Fruit fly (Drosophila melanogaster) whole organism, embryonic: ENCODE measurements around the gene mRpL48.

ENCODE experiments used
- Awh ChIP-seq: fragments of 200-800 bp; sonication (Bioruptor generic); IDR thresholded peaks from 2 replicates; pipeline ENCODE4, ENCODE4 v1.3.6; 2022; ENCODE audit warnings: missing biosample characterization, missing genetic modification characterization
- Bdp1 ChIP-seq: fragments of 200-800 bp; sonication (Bioruptor generic); optimal IDR thresholded peaks from 3 replicates; lab custom pipeline; 2016; ENCODE audit warnings: missing biosample characterization, missing genetic modification characterization
- CG10462 ChIP-seq: fragments of 200-800 bp; sonication (Bioruptor generic); optimal IDR thresholded peaks from 2 replicates; lab custom pipeline; 2016; ENCODE audit warnings: missing biosample characterization, missing genetic modification characterization
- CG1603 ChIP-seq: fragments of 200-800 bp; sonication (Bioruptor generic); optimal IDR thresholded peaks from 2 replicates; lab custom pipeline; 2019; ENCODE audit warnings: missing biosample characterization, mild to moderate bottlenecking, missing genetic modification characterization, moderate library complexity
- CG17186 ChIP-seq: fragments of 200-800 bp; sonication (Bioruptor generic); optimal IDR thresholded peaks from 3 replicates; lab custom pipeline; 2017; ENCODE audit warnings: missing biosample characterization, missing genetic modification reagents, missing genetic modification characterization
- CG17359 ChIP-seq: fragments of 200-800 bp; sonication (Bioruptor generic); optimal IDR thresholded peaks from 3 replicates; lab custom pipeline; 2018; ENCODE audit warnings: missing biosample characterization, mild to moderate bottlenecking, missing genetic modification characterization, moderate library complexity
- CG17385 ChIP-seq: fragments of 200-800 bp; sonication (Bioruptor generic); optimal IDR thresholded peaks from 3 replicates; lab custom pipeline; 2018; ENCODE audit warnings: missing biosample characterization, mild to moderate bottlenecking, missing genetic modification characterization
- CG2129 ChIP-seq: fragments of 200-800 bp; sonication (Bioruptor generic); IDR thresholded peaks from 2 replicates; pipeline ENCODE4 v1.3.6; 2022; ENCODE audit warnings: missing biosample characterization, missing genetic modification characterization; ENCODE audit not compliant: partially characterized antibody
- CG2712 ChIP-seq: fragments of 200-800 bp; optimal IDR thresholded peaks from 3 replicates; lab custom pipeline; 2019; ENCODE audit warnings: missing biosample characterization, mild to moderate bottlenecking, missing genetic modification characterization, moderate library complexity
- CG30403 ChIP-seq: fragments of 200-800 bp; sonication (Bioruptor generic); optimal IDR thresholded peaks from 3 replicates; lab custom pipeline; 2016; ENCODE audit warnings: missing biosample characterization, missing genetic modification characterization
- CG30431 ChIP-seq: fragments of 200-800 bp; sonication (Bioruptor generic); optimal IDR thresholded peaks from 2 replicates; lab custom pipeline; 2017; ENCODE audit warnings: missing biosample characterization, missing genetic modification characterization
- CG3407 ChIP-seq: fragments of 200-800 bp; sonication (Bioruptor generic); optimal IDR thresholded peaks from 2 replicates; lab custom pipeline; 2018; ENCODE audit warnings: missing biosample characterization, mild to moderate bottlenecking, missing genetic modification characterization
- CG34224 ChIP-seq: fragments of 200-800 bp; sonication (Bioruptor generic); IDR thresholded peaks from 3 replicates; pipeline ENCODE4 v1.3.6; 2022; ENCODE audit warnings: missing biosample characterization, missing genetic modification characterization; ENCODE audit not compliant: partially characterized antibody
- CG3847 ChIP-seq: fragments of 200-800 bp; sonication (Bioruptor generic); IDR thresholded peaks from 2 replicates; pipeline ENCODE4 v1.3.6; 2022; ENCODE audit warnings: missing biosample characterization, missing genetic modification characterization
- CG42726 ChIP-seq: fragments of 200-800 bp; sonication (Bioruptor generic); IDR thresholded peaks from 2 replicates; pipeline ENCODE4 v1.3.6; 2022; ENCODE audit warnings: missing biosample characterization, missing genetic modification characterization; ENCODE audit not compliant: partially characterized antibody
- CG6791 ChIP-seq: fragments of 200-800 bp; sonication (Bioruptor generic); IDR thresholded peaks from 3 replicates; pipeline ENCODE4 v1.3.6; 2022; ENCODE audit warnings: missing biosample characterization, missing genetic modification characterization; ENCODE audit not compliant: partially characterized antibody
- CG6813 ChIP-seq: fragments of 200-800 bp; sonication (Bioruptor generic); optimal IDR thresholded peaks from 2 replicates; lab custom pipeline; 2017; ENCODE audit warnings: missing biosample characterization, missing genetic modification characterization, mild to moderate bottlenecking, moderate library complexity, missing genetic modification reagents
- CG6854 ChIP-seq: fragments of 200-800 bp; sonication (Bioruptor generic); optimal IDR thresholded peaks from 3 replicates; lab custom pipeline; 2017; ENCODE audit warnings: missing biosample characterization, mild to moderate bottlenecking, missing genetic modification characterization
- E2f2 ChIP-seq: fragments of 200-800 bp; sonication (Bioruptor generic); IDR thresholded peaks from 2 replicates; pipeline ENCODE4 v1.3.6; 2022; ENCODE audit warnings: missing biosample characterization, missing genetic modification characterization
- ERR ChIP-seq: fragments of 200-800 bp; sonication (Bioruptor generic); optimal IDR thresholded peaks from 2 replicates; lab custom pipeline; 2016; ENCODE audit warnings: missing biosample characterization, missing genetic modification characterization
- Elba2 ChIP-seq: fragments of 200-800 bp; sonication (Bioruptor generic); optimal IDR thresholded peaks from 3 replicates; lab custom pipeline; 2016; ENCODE audit warnings: missing biosample characterization, missing genetic modification characterization
- H2.0 ChIP-seq: fragments of 200-800 bp; sonication (Bioruptor generic); IDR thresholded peaks from 2 replicates; pipeline ENCODE4 v1.3.6; 2022; ENCODE audit warnings: missing biosample characterization, missing genetic modification characterization
- HLH3B ChIP-seq: fragments of 200-800 bp; sonication (Bioruptor generic); IDR thresholded peaks from 2 replicates; pipeline ENCODE4 v1.3.6; 2022; ENCODE audit warnings: missing biosample characterization, missing genetic modification characterization
- MBD-R2 ChIP-seq: fragments of 200-800 bp; sonication (Bioruptor generic); IDR thresholded peaks from 2 replicates; pipeline ENCODE4 v1.3.6; 2022; ENCODE audit warnings: missing biosample characterization, missing genetic modification characterization
- MESR4 ChIP-seq: fragments of 200-800 bp; sonication (Bioruptor generic); optimal IDR thresholded peaks from 2 replicates; lab custom pipeline; 2018; ENCODE audit warnings: missing biosample characterization, mild to moderate bottlenecking, missing genetic modification characterization, moderate library complexity
- Opbp ChIP-seq: fragments of 200-800 bp; sonication (Bioruptor generic); IDR thresholded peaks from 3 replicates; pipeline ENCODE4 v1.3.6; 2022; ENCODE audit warnings: missing biosample characterization, missing genetic modification characterization; ENCODE audit not compliant: partially characterized antibody
- Sin3A ChIP-seq: fragments of >200 bp; optimal IDR thresholded peaks from 2 replicates; lab custom pipeline; 2018
- Six4 ChIP-seq: fragments of 200-800 bp; sonication (Bioruptor generic); optimal IDR thresholded peaks from 2 replicates; lab custom pipeline; 2016; ENCODE audit warnings: missing biosample characterization, missing genetic modification characterization
- Usf ChIP-seq: fragments of 200-800 bp; sonication (Bioruptor generic); optimal IDR thresholded peaks from 2 replicates; lab custom pipeline; 2017; ENCODE audit warnings: missing genotype, missing biosample characterization, missing genetic modification characterization
- amos ChIP-seq: fragments of 200-800 bp; sonication (Bioruptor generic); IDR thresholded peaks from 2 replicates; pipeline ENCODE4 v1.3.6; 2022; ENCODE audit warnings: missing biosample characterization, missing genetic modification characterization; ENCODE audit not compliant: partially characterized antibody
- ap ChIP-seq: fragments of 200-800 bp; sonication (Bioruptor generic); IDR thresholded peaks from 2 replicates; pipeline ENCODE4 v1.3.6; 2022; ENCODE audit warnings: missing biosample characterization, missing genetic modification characterization
- bsh ChIP-seq, 2 experiments: fragments of 200-800 bp; sonication (Bioruptor generic); optimal IDR thresholded peaks; 2 replicates each; lab custom pipeline; 2017 to 2018; ENCODE audit warnings: mild to moderate bottlenecking in 2 of 2, missing biosample characterization in 2 of 2, missing genetic modification characterization in 2 of 2, moderate library complexity in 1 of 2
- ci ChIP-seq: fragments of 200-800 bp; sonication (Bioruptor generic); IDR thresholded peaks from 3 replicates; pipeline ENCODE4 v1.3.6; 2022; ENCODE audit warnings: missing biosample characterization, missing genetic modification characterization
- dm ChIP-seq: fragments of 200-800 bp; sonication (Bioruptor generic); optimal IDR thresholded peaks from 3 replicates; lab custom pipeline; 2016; ENCODE audit warnings: missing biosample characterization, missing genetic modification characterization
- gce ChIP-seq: fragments of 200-800 bp; sonication (Bioruptor generic); IDR thresholded peaks from 3 replicates; pipeline ENCODE4 v1.3.6; 2022; ENCODE audit warnings: missing biosample characterization, missing genetic modification characterization
- gsb-n ChIP-seq: fragments of 200-800 bp; sonication (Bioruptor generic); optimal IDR thresholded peaks from 3 replicates; lab custom pipeline; 2018; ENCODE audit warnings: missing biosample characterization, mild to moderate bottlenecking, missing genetic modification characterization
- hkb ChIP-seq, 2 experiments: fragments of 200-800 bp in 1 of 2; fragments of >200 bp in 1 of 2; sonication (Bioruptor generic) in 1 of 2; IDR thresholded peaks in 1 of 2; optimal IDR thresholded peaks in 1 of 2; 2 replicates each; pipeline versions ENCODE4 v1.3.6 to Lab custom; 2017 to 2022; ENCODE audit warnings: missing biosample characterization in 1 of 2, missing genetic modification characterization in 1 of 2
- jigr1 ChIP-seq: fragments of 200-800 bp; sonication (Bioruptor generic); IDR thresholded peaks from 3 replicates; pipeline ENCODE4 v1.3.6; 2022; ENCODE audit warnings: missing biosample characterization, missing genetic modification characterization
- lab ChIP-seq: fragments of 200-800 bp; sonication (Bioruptor generic); optimal IDR thresholded peaks from 3 replicates; lab custom pipeline; 2017; ENCODE audit warnings: missing biosample characterization, missing genetic modification characterization, mild to moderate bottlenecking, moderate library complexity, missing genetic modification reagents
- lbe ChIP-seq: fragments of 200-800 bp; sonication (Bioruptor generic); optimal IDR thresholded peaks from 2 replicates; lab custom pipeline; 2016; ENCODE audit warnings: missing biosample characterization, mild to moderate bottlenecking, missing genetic modification characterization
- lilli ChIP-seq: fragments of 200-800 bp; sonication (Bioruptor generic); optimal IDR thresholded peaks from 3 replicates; lab custom pipeline; 2016; ENCODE audit warnings: missing biosample characterization, missing genetic modification characterization
- lov ChIP-seq, 2 experiments: fragments of 200-800 bp in 1 of 2; fragments of >200 bp in 1 of 2; sonication (Bioruptor generic) in 1 of 2; IDR thresholded peaks in 1 of 2; optimal IDR thresholded peaks in 1 of 2; 2 replicates in 1 of 2; 3 replicates in 1 of 2; pipeline versions ENCODE4 v1.3.6 to Lab custom; 2017 to 2022; ENCODE audit warnings: missing biosample characterization in 1 of 2, missing genetic modification characterization in 1 of 2
- pho ChIP-seq: fragments of 200-800 bp; sonication (Bioruptor generic); optimal IDR thresholded peaks from 2 replicates; lab custom pipeline; 2016; ENCODE audit warnings: missing biosample characterization, missing genetic modification characterization
- pzg ChIP-seq: fragments of 200-800 bp; sonication (Bioruptor generic); optimal IDR thresholded peaks from 3 replicates; lab custom pipeline; 2018; ENCODE audit warnings: missing biosample characterization, mild to moderate bottlenecking, missing genetic modification characterization, moderate library complexity
- schlank ChIP-seq: fragments of 200-800 bp; sonication (Bioruptor generic); optimal IDR thresholded peaks from 2 replicates; lab custom pipeline; 2018; ENCODE audit warnings: missing biosample characterization, mild to moderate bottlenecking, missing genetic modification characterization
- sima ChIP-seq: fragments of 200-800 bp; sonication (Bioruptor generic); optimal IDR thresholded peaks from 2 replicates; lab custom pipeline; 2016; ENCODE audit warnings: missing biosample characterization, missing genetic modification characterization
- sna ChIP-seq: fragments of 200-800 bp; sonication (Bioruptor generic); IDR thresholded peaks from 2 replicates; pipeline ENCODE4 v1.3.6; 2022; ENCODE audit warnings: missing biosample characterization, missing genetic modification characterization; ENCODE audit not compliant: partially characterized antibody
- stwl ChIP-seq: fragments of 200-800 bp; sonication (Bioruptor generic); optimal IDR thresholded peaks from 3 replicates; lab custom pipeline; 2018; ENCODE audit warnings: missing biosample characterization, mild to moderate bottlenecking, missing genetic modification characterization, moderate library complexity
- unc-4 ChIP-seq: fragments of 200-800 bp; sonication (Bioruptor generic); IDR thresholded peaks from 2 replicates; pipeline ENCODE4 v1.3.6; 2022; ENCODE audit warnings: missing biosample characterization, missing genetic modification characterization; ENCODE audit not compliant: partially characterized antibody
- yki ChIP-seq: fragments of >200 bp; optimal IDR thresholded peaks from 3 replicates; lab custom pipeline; 2018

The mRpL48 gene

dm6 chr2L:1732189-1732588, 21.9 kb downstream of the mRpL48 start, which contains the start of the genes CG17652 and CG17646 (continued):
- TF ChIP-seq CG6854 (GFP tag; lab: Kevin White, UChicago), result no peak
- TF ChIP-seq ci (GFP tag; lab: Robert Waterston, UW), result peak; percentile 69
- TF ChIP-seq lab (GFP tag; lab: Kevin White, UChicago), result peak; percentile 36
- TF ChIP-seq schlank (tag; lab: Kevin White, UChicago), result no peak
- TF ChIP-seq Elba2 (GFP tag; lab: Kevin White, UChicago), result no peak
- no peak for TF ChIP-seq ap (GFP tag; lab: Robert Waterston, UW)
- 0 out of 2 replicates have a peak, but pooled peaks have one; percentile 25 for TF ChIP-seq unc-4
- TF ChIP-seq Bdp1 (GFP tag; lab: Kevin White, UChicago), result no peak
- peak; percentile 65 for TF ChIP-seq pzg
- no peak for TF ChIP-seq CG30403 (GFP tag; lab: Kevin White, UChicago)
- TF ChIP-seq lov (optimal IDR thresholded peaks at IDR 0.05; lab: Kevin White, UChicago), result no peak
- TF ChIP-seq lov (GFP tag; IDR thresholded peaks at IDR 0.05; lab: Robert Waterston, UW), result 0 out of 3 replicates have a peak, but pooled peaks have one; percentile 52
- TF ChIP-seq CG17385 (GFP tag; lab: Kevin White, UChicago), result peak; percentile 44
- no peak for TF ChIP-seq yki (lab: Kevin White, UChicago)
- TF ChIP-seq Awh (GFP tag; lab: Robert Waterston, UW), result no peak
- no peak for TF ChIP-seq amos (GFP tag; lab: Robert Waterston, UW)
- no peak for TF ChIP-seq Six4 (GFP tag; lab: Kevin White, UChicago)
- no peak for TF ChIP-seq CG2129 (GFP tag; lab: Robert Waterston, UW)
- no peak for TF ChIP-seq CG6791
- TF ChIP-seq lbe (GFP tag; lab: Kevin White, UChicago), result no peak
- TF ChIP-seq dm (GFP tag; lab: Kevin White, UChicago), result peak; percentile 22
- TF ChIP-seq CG10462, result no peak
- TF ChIP-seq sima, result no peak
- no peak for TF ChIP-seq ERR (GFP tag; lab: Kevin White, UChicago)
- TF ChIP-seq Usf, result no peak
- TF ChIP-seq CG30431 (GFP tag; lab: Kevin White, UChicago), result no peak
- TF ChIP-seq CG2712 (tag; lab: Kevin White, UChicago), result peak; percentile 13
- no peak for TF ChIP-seq pho (GFP tag; lab: Kevin White, UChicago)
- 0 out of 2 replicates have a peak, but pooled peaks have one; percentile 25 for TF ChIP-seq sna (GFP tag; lab: Robert Waterston, UW)
- TF ChIP-seq lilli (GFP tag; lab: Kevin White, UChicago), result no peak
- peak; percentile 3 for TF ChIP-seq CG6813 (GFP tag; lab: Kevin White, UChicago)
- peak; percentile 71 for TF ChIP-seq MBD-R2
- no peak for TF ChIP-seq gce (GFP tag; lab: Robert Waterston, UW)
- peak; percentile 97 for TF ChIP-seq CG17186
- peak; percentile 61 for TF ChIP-seq CG1603 (tag; lab: Kevin White, UChicago)
- peak; percentile 91 for TF ChIP-seq E2f2
- peak; percentile 13; the same call in 1 of the 3 replicates for TF ChIP-seq CG34224 (GFP tag; lab: Robert Waterston, UW)
- TF ChIP-seq HLH3B (GFP tag; lab: Robert Waterston, UW), result no peak
- peak; percentile 61 for TF ChIP-seq MESR4 (GFP tag; lab: Kevin White, UChicago)
- no peak for TF ChIP-seq CG42726 (GFP tag; lab: Robert Waterston, UW)
- peak; percentile 14 for TF ChIP-seq gsb-n (tag; lab: Kevin White, UChicago)
- no peak for TF ChIP-seq CG3407 (GFP tag; lab: Kevin White, UChicago)
- TF ChIP-seq CG3847 (GFP tag; lab: Robert Waterston, UW), result no peak
- no peak for TF ChIP-seq CG17359 (tag; lab: Kevin White, UChicago)
- peak; percentile 30 for TF ChIP-seq hkb (optimal IDR thresholded peaks at IDR 0.05; lab: Kevin White, UChicago)
- TF ChIP-seq hkb (GFP tag; IDR thresholded peaks at IDR 0.05; lab: Robert Waterston, UW), result no peak
- TF ChIP-seq bsh (GFP tag; optimal IDR thresholded peaks at IDR 0.05; lab: Kevin White, UChicago), result peak in 1 of 2 experiments; percentile 2
- TF ChIP-seq H2.0 (GFP tag; lab: Robert Waterston, UW), result no peak
- no peak for TF ChIP-seq Opbp (GFP tag; lab: Robert Waterston, UW)
- TF ChIP-seq jigr1 (GFP tag; lab: Robert Waterston, UW), result no peak
- no peak for TF ChIP-seq Sin3A (lab: Kevin White, UChicago)
- peak; percentile 33 for TF ChIP-seq stwl
